Worm (Caenorhabditis elegans) whole organism, young adult: ENCODE measurements around the gene srsx-40.

ENCODE experiments used
- K12H6.12 ChIP-seq: fragments of 200-800 bp; sonication (Bioruptor generic); optimal IDR thresholded peaks from 2 replicates; lab custom pipeline; 2018; ENCODE audit warnings: mild to moderate bottlenecking, missing genetic modification characterization, missing compliant biosample characterization
- Y53F4B.3 ChIP-seq: fragments of 200-800 bp; sonication (Bioruptor generic); IDR thresholded peaks from 2 replicates; pipeline ENCODE4 v1.3.6; 2022; ENCODE audit warnings: missing genetic modification reagents, missing genetic modification characterization, missing compliant biosample characterization
- ceh-79 ChIP-seq: sonication (generic microtip); optimal IDR thresholded peaks from 2 replicates; lab custom pipeline; 2017; ENCODE audit warnings: mild to moderate bottlenecking, missing genetic modification characterization, missing compliant biosample characterization
- lag-1 ChIP-seq: fragments of 200-800 bp; sonication (Bioruptor generic); IDR thresholded peaks from 2 replicates; pipeline ENCODE4 v1.3.6; 2022; ENCODE audit warnings: missing genetic modification reagents, missing genetic modification characterization, missing compliant biosample characterization
- madf-10 ChIP-seq: sonication (generic microtip); optimal IDR thresholded peaks from 2 replicates; lab custom pipeline; 2016; ENCODE audit warnings: mild to moderate bottlenecking, missing genetic modification characterization, missing compliant biosample characterization
- nhr-80 ChIP-seq: sonication (generic microtip); optimal IDR thresholded peaks from 2 replicates; lab custom pipeline; 2016; ENCODE audit warnings: missing genetic modification characterization, missing compliant biosample characterization
- snpc-4 ChIP-seq, 5 experiments: fragments of 150-350 bp in 1 of 5; sonication (generic microtip) in 4 of 5; optimal IDR thresholded peaks; 2 replicates each; lab custom pipeline; 2014 to 2018; ENCODE audit warnings: missing genetic modification characterization in 5 of 5, missing biosample characterization in 3 of 5, antibody characterized with exemption in 2 of 5, mild to moderate bottlenecking in 2 of 5, missing compliant biosample characterization in 2 of 5, missing genotype in 2 of 5, moderate library complexity in 2 of 5, missing genetic modification reagents in 1 of 5

ce11 chrV:7696842-7697241 lies 6.6 kb downstream of the srsx-40 start, which contains the start of gene ZK105.3:
- TF ChIP-seq nhr-80 (tag; lab: Kevin White, UChicago), result no peak
- TF ChIP-seq madf-10 (tag; lab: Kevin White, UChicago), result no peak
- no peak for TF ChIP-seq ceh-79 (tag; lab: Kevin White, UChicago)
- TF ChIP-seq K12H6.12 (tag; lab: Kevin White, UChicago), result no peak
- no peak for TF ChIP-seq lag-1 (GFP tag; lab: Robert Waterston, UW)
- no peak for TF ChIP-seq Y53F4B.3 (GFP tag; lab: Robert Waterston, UW)
- TF ChIP-seq snpc-4 (GFP tag; optimal IDR thresholded peaks at IDR 0.05; lab: Kevin White, UChicago), result no peak
- TF ChIP-seq snpc-4 (tag; optimal IDR thresholded peaks at IDR 0.05; lab: Kevin White, UChicago), result no peak
